Worm (Caenorhabditis elegans) whole organism, young adult: Measurements from ENCODE around the gene chup-1.

Source experiments
- B0019.2 ChIP-seq: fragments of 200-800 bp; sonication (Bioruptor generic); conservative IDR thresholded peaks from 2 replicates; pipeline ENCODE4 v1.3.6; 2022; ENCODE audit warnings: missing genetic modification reagents, missing genetic modification characterization, missing compliant biosample characterization
- B0261.1 ChIP-seq: sonication (generic microtip); optimal IDR thresholded peaks from 2 replicates; lab custom pipeline; 2016; ENCODE audit warnings: mild to moderate bottlenecking, missing genetic modification characterization, moderate library complexity, missing compliant biosample characterization
- F33H1.4 ChIP-seq: fragments of 200-800 bp; sonication (Bioruptor generic); IDR thresholded peaks from 2 replicates; pipeline ENCODE4 v1.3.6; 2022; ENCODE audit warnings: missing genetic modification reagents, missing genetic modification characterization, missing compliant biosample characterization
- F37B4.10 ChIP-seq: fragments of 200-800 bp; sonication (Bioruptor generic); IDR thresholded peaks from 2 replicates; pipeline ENCODE4 v1.3.6; 2022; ENCODE audit warnings: missing genetic modification characterization, missing compliant biosample characterization
- F57C9.4 ChIP-seq: sonication (generic microtip); optimal IDR thresholded peaks from 2 replicates; lab custom pipeline; 2017; ENCODE audit warnings: mild to moderate bottlenecking, missing genetic modification characterization, missing compliant biosample characterization
- K12H6.12 ChIP-seq: fragments of 200-800 bp; sonication (Bioruptor generic); optimal IDR thresholded peaks from 2 replicates; lab custom pipeline; 2018; ENCODE audit warnings: mild to moderate bottlenecking, missing genetic modification characterization, missing compliant biosample characterization
- Y53G8AR.9 ChIP-seq: fragments of 200-800 bp; sonication (Bioruptor generic); conservative IDR thresholded peaks from 2 replicates; pipeline ENCODE4 v1.3.6; 2022; ENCODE audit warnings: missing genetic modification reagents, missing genetic modification characterization, missing compliant biosample characterization
- Y79H2A.3 ChIP-seq: fragments of 200-800 bp; sonication (Bioruptor generic); conservative IDR thresholded peaks from 2 replicates; pipeline ENCODE4 v1.3.6; 2022; ENCODE audit warnings: missing genetic modification reagents, missing genetic modification characterization, missing compliant biosample characterization
- aptf-2 ChIP-seq: fragments of 200-800 bp; sonication (Bioruptor generic); conservative IDR thresholded peaks from 2 replicates; pipeline ENCODE4 v1.3.6; 2022; ENCODE audit warnings: missing genetic modification reagents, missing genetic modification characterization, missing compliant biosample characterization
- aptf-3 ChIP-seq: fragments of 200-800 bp; sonication (Bioruptor generic); IDR thresholded peaks from 2 replicates; pipeline ENCODE4 v1.3.6; 2022; ENCODE audit warnings: missing genetic modification characterization, missing compliant biosample characterization
- atf-7 ChIP-seq: sonication (generic microtip); optimal IDR thresholded peaks from 2 replicates; lab custom pipeline; 2017; ENCODE audit warnings: mild to moderate bottlenecking, missing genetic modification characterization, missing compliant biosample characterization
- athp-1 ChIP-seq: sonication (generic microtip); optimal IDR thresholded peaks from 2 replicates; lab custom pipeline; 2017; ENCODE audit warnings: mild to moderate bottlenecking, missing genetic modification characterization, missing compliant biosample characterization
- attf-3 ChIP-seq: fragments of 200-800 bp; sonication (Bioruptor generic); conservative IDR thresholded peaks from 2 replicates; pipeline ENCODE4 v1.3.6; 2022; ENCODE audit warnings: missing genetic modification reagents, missing genetic modification characterization, missing compliant biosample characterization
- attf-6 ChIP-seq: fragments of 200-800 bp; sonication (Bioruptor generic); IDR thresholded peaks from 2 replicates; pipeline ENCODE4 v1.3.6; 2022; ENCODE audit warnings: missing genetic modification reagents, missing genetic modification characterization, missing compliant biosample characterization
- bed-2 ChIP-seq: fragments of 200-800 bp; sonication (Bioruptor generic); IDR thresholded peaks from 2 replicates; pipeline ENCODE4 v1.3.6; 2022; ENCODE audit warnings: missing genetic modification reagents, missing genetic modification characterization, missing compliant biosample characterization
- cebp-2 ChIP-seq: fragments of 200-800 bp; sonication (Bioruptor generic); IDR thresholded peaks from 2 replicates; pipeline ENCODE4 v1.3.6; 2022; ENCODE audit warnings: missing genetic modification characterization, missing compliant biosample characterization
- ceh-100 ChIP-seq: fragments of 200-800 bp; sonication (Bioruptor generic); IDR thresholded peaks from 2 replicates; pipeline ENCODE4 v1.3.6; 2022; ENCODE audit warnings: missing genetic modification reagents, missing genetic modification characterization, missing compliant biosample characterization
- chd-7 ChIP-seq: sonication (generic microtip); optimal IDR thresholded peaks from 2 replicates; lab custom pipeline; 2016; ENCODE audit warnings: mild to moderate bottlenecking, missing genetic modification characterization, moderate library complexity, missing compliant biosample characterization
- die-1 ChIP-seq: sonication (generic microtip); optimal IDR thresholded peaks from 2 replicates; lab custom pipeline; 2016; ENCODE audit warnings: missing genotype, mild to moderate bottlenecking, missing genetic modification characterization, missing compliant biosample characterization
- dpff-1 ChIP-seq: sonication (generic microtip); optimal IDR thresholded peaks from 2 replicates; lab custom pipeline; 2017; ENCODE audit warnings: mild to moderate bottlenecking, missing genetic modification characterization, missing compliant biosample characterization
- ets-4 ChIP-seq: fragments of 200-800 bp; sonication (Bioruptor generic); optimal IDR thresholded peaks from 2 replicates; lab custom pipeline; 2018; ENCODE audit warnings: mild to moderate bottlenecking, missing genetic modification characterization, missing compliant biosample characterization
- him-1 ChIP-seq: sonication (generic microtip); optimal IDR thresholded peaks from 2 replicates; lab custom pipeline; 2016; ENCODE audit warnings: missing genotype, missing genetic modification reagents, missing genetic modification characterization, missing compliant biosample characterization
- lag-1 ChIP-seq: fragments of 200-800 bp; sonication (Bioruptor generic); IDR thresholded peaks from 2 replicates; pipeline ENCODE4 v1.3.6; 2022; ENCODE audit warnings: missing genetic modification reagents, missing genetic modification characterization, missing compliant biosample characterization
- lir-1 ChIP-seq: fragments of 200-800 bp; sonication (Bioruptor generic); conservative IDR thresholded peaks from 2 replicates; pipeline ENCODE4 v1.3.6; 2022; ENCODE audit warnings: missing genetic modification reagents, missing genetic modification characterization, missing compliant biosample characterization
- lsy-27 ChIP-seq: sonication (generic microtip); optimal IDR thresholded peaks from 2 replicates; lab custom pipeline; 2017; ENCODE audit warnings: missing genetic modification characterization, mild to moderate bottlenecking, missing compliant biosample characterization, antibody characterized with exemption, missing genotype, borderline replicate concordance; ENCODE audit not compliant: insufficient read depth
- madf-3 ChIP-seq: fragments of 200-800 bp; sonication (Bioruptor generic); IDR thresholded peaks from 2 replicates; pipeline ENCODE4 v1.3.6; 2022; ENCODE audit warnings: missing genetic modification reagents, missing genetic modification characterization, missing compliant biosample characterization
- madf-8 ChIP-seq: fragments of 200-800 bp; sonication (Bioruptor generic); conservative IDR thresholded peaks from 2 replicates; pipeline ENCODE4 v1.3.6; 2022; ENCODE audit warnings: missing genetic modification reagents, missing genetic modification characterization, missing compliant biosample characterization
- mxl-1 ChIP-seq: sonication (generic microtip); optimal IDR thresholded peaks from 2 replicates; lab custom pipeline; 2016; ENCODE audit warnings: missing genetic modification characterization, missing compliant biosample characterization
- nfya-1 ChIP-seq: sonication (generic microtip); optimal IDR thresholded peaks from 2 replicates; lab custom pipeline; 2017; ENCODE audit warnings: antibody characterized with exemption, missing compliant biosample characterization, missing genetic modification characterization, borderline replicate concordance; ENCODE audit not compliant: insufficient read depth
- nfya-2 ChIP-seq: fragments of 200-800 bp; sonication (Bioruptor generic); IDR thresholded peaks from 2 replicates; pipeline ENCODE4 v1.3.6; 2022; ENCODE audit warnings: missing genetic modification reagents, missing genetic modification characterization, missing compliant biosample characterization
- nfyb-1 ChIP-seq: fragments of 200-800 bp; sonication (Bioruptor generic); IDR thresholded peaks from 2 replicates; pipeline ENCODE4 v1.3.6; 2022; ENCODE audit warnings: missing genetic modification reagents, missing genetic modification characterization, missing compliant biosample characterization
- nhr-27 ChIP-seq: fragments of 200-800 bp; sonication (Bioruptor generic); optimal IDR thresholded peaks from 2 replicates; lab custom pipeline; 2018; ENCODE audit warnings: mild to moderate bottlenecking, missing genetic modification characterization, moderate library complexity, missing compliant biosample characterization
- nhr-80 ChIP-seq: sonication (generic microtip); optimal IDR thresholded peaks from 2 replicates; lab custom pipeline; 2016; ENCODE audit warnings: missing genetic modification characterization, missing compliant biosample characterization
- pbrm-1 ChIP-seq: fragments of 200-800 bp; sonication (Bioruptor generic); IDR thresholded peaks from 2 replicates; pipeline ENCODE4 v1.3.6; 2022; ENCODE audit warnings: missing genetic modification reagents, missing genetic modification characterization, missing compliant biosample characterization
- repo-1 ChIP-seq: sonication (generic microtip); optimal IDR thresholded peaks from 2 replicates; lab custom pipeline; 2017; ENCODE audit warnings: mild to moderate bottlenecking, missing genetic modification characterization, missing compliant biosample characterization
- rpc-1 ChIP-seq, 2 experiments: fragments of 150-350 bp in 1 of 2; sonication (generic microtip) in 1 of 2; optimal IDR thresholded peaks; 2 replicates each; lab custom pipeline; 2014 to 2018; ENCODE audit warnings: missing biosample characterization in 1 of 2, missing genetic modification characterization in 1 of 2, missing genetic modification reagents in 1 of 2, missing genotype in 1 of 2
- sdz-38 ChIP-seq: sonication (generic microtip); optimal IDR thresholded peaks from 2 replicates; lab custom pipeline; 2016; ENCODE audit warnings: missing genotype, missing genetic modification characterization, missing compliant biosample characterization
- snpc-3.4 ChIP-seq: sonication (generic microtip); optimal IDR thresholded peaks from 2 replicates; lab custom pipeline; 2017; ENCODE audit warnings: missing genetic modification characterization, mild to moderate bottlenecking, missing compliant biosample characterization, antibody characterized with exemption, moderate library complexity, missing genotype, missing genetic modification reagents
- sptf-2 ChIP-seq: fragments of 200-800 bp; sonication (Bioruptor generic); optimal IDR thresholded peaks from 2 replicates; lab custom pipeline; 2018; ENCODE audit warnings: mild to moderate bottlenecking, missing genetic modification characterization, missing compliant biosample characterization
- tbp1 ChIP-seq: fragments of 200-800 bp; sonication (Bioruptor generic); optimal IDR thresholded peaks from 2 replicates; lab custom pipeline; 2018; ENCODE audit warnings: mild to moderate bottlenecking, missing genetic modification characterization, missing compliant biosample characterization
- tbx-9 ChIP-seq: sonication (generic microtip); optimal IDR thresholded peaks from 2 replicates; lab custom pipeline; 2016; ENCODE audit warnings: borderline replicate concordance, missing genetic modification characterization, inconsistent platforms, missing compliant biosample characterization
- tlf-1 ChIP-seq: fragments of 200-800 bp; sonication (Bioruptor generic); optimal IDR thresholded peaks from 2 replicates; lab custom pipeline; 2018; ENCODE audit warnings: mild to moderate bottlenecking, missing genetic modification characterization, missing compliant biosample characterization
- unc-130 ChIP-seq: sonication (generic microtip); optimal IDR thresholded peaks from 2 replicates; lab custom pipeline; 2016; ENCODE audit warnings: missing genetic modification reagents, missing genetic modification characterization, missing compliant biosample characterization
- xnd-1 ChIP-seq: sonication (generic microtip); optimal IDR thresholded peaks from 2 replicates; lab custom pipeline; 2016; ENCODE audit warnings: missing genotype, missing genetic modification reagents, missing genetic modification characterization, missing compliant biosample characterization
- zim-3 ChIP-seq: sonication (generic microtip); optimal IDR thresholded peaks from 2 replicates; lab custom pipeline; 2017; ENCODE audit warnings: mild to moderate bottlenecking, missing genetic modification characterization, moderate library complexity, missing compliant biosample characterization
- ztf-18 ChIP-seq: sonication (generic microtip); optimal IDR thresholded peaks from 2 replicates; lab custom pipeline; 2016; ENCODE audit warnings: missing genotype, mild to moderate bottlenecking, missing genetic modification characterization, missing compliant biosample characterization
- ztf-22 ChIP-seq: fragments of 200-800 bp; sonication (Bioruptor generic); optimal IDR thresholded peaks from 2 replicates; lab custom pipeline; 2018; ENCODE audit warnings: mild to moderate bottlenecking, missing genetic modification characterization, moderate library complexity, missing compliant biosample characterization
- ztf-25 ChIP-seq: fragments of 200-800 bp; sonication (Bioruptor generic); IDR thresholded peaks from 2 replicates; pipeline ENCODE4 v1.3.6; 2022; ENCODE audit warnings: missing genetic modification reagents, missing genetic modification characterization, missing compliant biosample characterization

chup-1 gene

ce11 chrX:8806070-8806799 lies 14.3 kb downstream of the chup-1 start, which contains the start of gene R04E5.8 (continued):
- TF ChIP-seq lag-1 (GFP tag; lab: Robert Waterston, UW) (no peak), nfyb-1 (0 out of 2 replicates have a peak, but pooled peaks have one; percentile 25), F37B4.10 (GFP tag; lab: Robert Waterston, UW) (no peak), dpff-1 (tag; lab: Kevin White, UChicago) (no peak), xnd-1 (tag; lab: Kevin White, UChicago) (no peak), F33H1.4 (no peak), B0261.1 (tag; lab: Kevin White, UChicago) (no peak), aptf-3 (GFP tag; lab: Robert Waterston, UW) (no peak), B0019.2 (GFP tag; lab: Robert Waterston, UW) (no peak), ztf-18 (tag; lab: Kevin White, UChicago) (no peak), ztf-22 (GFP tag; lab: Kevin White, UChicago) (no peak), lsy-27 (tag; lab: Kevin White, UChicago) (no peak), attf-6 (GFP tag; lab: Robert Waterston, UW) (no peak), unc-130 (GFP tag; lab: Kevin White, UChicago) (no peak), K12H6.12 (peak; percentile 76), aptf-2 (GFP tag; lab: Robert Waterston, UW) (no peak), madf-8 (GFP tag; lab: Robert Waterston, UW) (no peak), attf-3 (no peak), nfya-2 (GFP tag; lab: Robert Waterston, UW) (no peak), him-1 (tag; lab: Kevin White, UChicago) (no peak), Y53G8AR.9 (no peak), sdz-38 (tag; lab: Kevin White, UChicago) (no peak), die-1 (no peak), ets-4 (GFP tag; lab: Kevin White, UChicago) (no peak), zim-3 (no peak), tbp1 (GFP tag; lab: Kevin White, UChicago) (peak; percentile 20), sptf-2 (GFP tag; lab: Kevin White, UChicago) (no peak), chd-7 (no peak), mxl-1 (tag; lab: Kevin White, UChicago) (no peak), athp-1 (tag; lab: Kevin White, UChicago) (peak; percentile 20), rpc-1 (optimal IDR thresholded peaks at IDR 0.05; lab: Kevin White, UChicago) (no peak), rpc-1 (tag; optimal IDR thresholded peaks at IDR 0.05; lab: Kevin White, UChicago) (no peak), madf-3 (no peak), F57C9.4 (tag; lab: Kevin White, UChicago) (no peak), lir-1 (GFP tag; lab: Robert Waterston, UW) (no peak), Y79H2A.3 (GFP tag; lab: Robert Waterston, UW) (no peak), nhr-80 (tag; lab: Kevin White, UChicago) (peak; percentile 30), cebp-2 (GFP tag; lab: Robert Waterston, UW) (no peak), repo-1 (no peak), nfya-1 (tag; lab: Kevin White, UChicago) (no peak), ztf-25 (GFP tag; lab: Robert Waterston, UW) (no peak), atf-7 (peak; percentile 42), pbrm-1 (GFP tag; lab: Robert Waterston, UW) (no peak), bed-2 (GFP tag; lab: Robert Waterston, UW) (no peak), nhr-27 (tag; lab: Kevin White, UChicago) (no peak), tbx-9 (tag; lab: Kevin White, UChicago) (no peak), ceh-100 (no peak), tlf-1 (GFP tag; lab: Kevin White, UChicago) (no peak), snpc-3.4 (no peak)
